Fruit fly (Drosophila melanogaster) S2 (cell line): ENCODE data around the gene CG2767.

ENCODE experiments used
- CG8478 ChIP-seq: fragments of >200 bp; optimal IDR thresholded peaks from 2 replicates; lab custom pipeline; 2018
- CTCF ChIP-seq, 2 experiments: fragments of >200 bp; optimal IDR thresholded peaks; 2 replicates each; lab custom pipeline; 2018

Gene CG2767

DNA sequence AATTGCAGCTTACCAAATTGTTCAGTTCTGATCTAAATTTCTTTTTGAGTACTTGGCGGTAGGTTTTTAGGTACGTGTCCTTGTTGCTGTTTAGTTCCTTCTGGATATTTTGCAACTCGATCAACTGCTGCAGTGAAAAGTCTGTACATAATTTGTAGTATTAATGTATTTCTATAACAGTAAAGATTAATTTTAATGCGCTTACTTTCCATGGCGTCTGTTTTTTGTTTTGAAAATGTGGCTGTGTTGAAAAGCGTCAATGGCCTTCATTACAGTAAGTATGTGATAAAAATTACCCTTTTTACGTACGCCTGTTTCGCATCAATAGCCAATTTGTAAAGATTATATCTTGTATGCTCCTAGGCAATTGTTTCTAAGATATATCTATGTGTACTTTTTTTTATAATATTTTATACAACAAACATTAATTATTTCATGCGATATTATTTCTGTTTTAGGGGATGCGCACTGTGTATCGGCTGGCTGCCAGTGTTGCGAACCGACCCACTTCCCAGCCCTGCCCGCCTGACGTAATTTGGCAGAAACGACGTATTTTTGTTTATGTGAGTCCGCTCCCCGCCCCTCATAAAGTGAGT is 6.7 kb downstream of the CG2767 start, which contains the start of the genes Kmn2 and CG2698:
Gene Kmn2 (minus strand): TSS at position 236 of the 596 bp plus-strand sequence.
Gene CG2698 (plus strand): TSS at position 489 of the 596 bp plus-strand sequence.
- TF ChIP-seq CTCF (optimal IDR thresholded peaks at IDR 0.05; lab: Kevin White, UChicago) (no peak), CG8478 (lab: Kevin White, UChicago) (no peak)

DNA sequence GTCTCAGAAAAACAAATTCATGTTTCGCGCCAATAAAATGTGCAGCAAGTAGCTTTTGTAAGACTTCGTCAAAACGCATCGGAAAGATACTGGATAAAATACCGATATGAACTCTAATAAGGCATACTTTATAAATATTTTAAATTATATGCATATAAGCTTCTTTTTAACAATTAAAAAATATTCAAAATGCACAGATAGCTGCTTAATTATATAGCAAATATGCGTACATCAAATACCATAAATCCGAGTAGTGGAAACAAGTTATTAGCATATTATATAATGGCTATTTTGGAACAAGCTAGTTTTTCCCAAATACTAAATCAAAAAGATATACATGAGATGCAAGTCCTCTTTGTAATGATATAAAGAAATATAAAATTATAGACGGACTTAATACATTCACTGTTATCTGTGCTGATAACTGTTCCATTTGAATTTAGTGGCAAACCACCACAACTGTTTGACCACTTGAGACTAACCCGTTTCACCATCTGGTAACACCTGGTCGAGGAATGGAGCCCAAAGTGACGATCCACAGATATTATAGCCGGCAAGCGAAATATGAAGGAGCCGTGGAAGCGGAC is 8.3 kb downstream of the CG2767 start, which contains the start of gene PIG-H:
Gene PIG-H (plus strand): TSS at position 303 of the 587 bp plus-strand sequence.
- TF ChIP-seq CG8478 (lab: Kevin White, UChicago) (no peak), CTCF (optimal IDR thresholded peaks at IDR 0.05; lab: Kevin White, UChicago) (no peak)

DNA sequence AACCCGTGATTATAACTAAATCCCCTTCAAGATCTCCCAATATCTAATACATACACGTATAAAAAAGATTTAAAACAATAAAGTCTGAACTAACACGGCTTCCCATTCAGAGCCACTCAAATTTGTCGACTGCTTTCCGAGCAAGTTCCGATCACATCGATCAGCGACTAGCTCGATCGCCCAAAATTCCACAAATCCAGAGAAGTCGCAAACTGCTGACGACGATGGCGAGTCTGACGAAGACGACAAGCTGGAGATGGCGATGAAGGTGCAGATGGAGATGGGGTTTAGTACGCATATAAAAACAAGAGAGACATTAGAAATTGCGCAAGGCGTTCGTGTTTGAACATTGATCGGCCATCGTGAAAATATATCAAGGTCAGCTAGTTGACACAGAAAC is 9.1 kb downstream of the CG2767 start:
- TF ChIP-seq CTCF (optimal IDR thresholded peaks at IDR 0.05; lab: Kevin White, UChicago) (no peak), CG8478 (lab: Kevin White, UChicago) (no peak)

DNA sequence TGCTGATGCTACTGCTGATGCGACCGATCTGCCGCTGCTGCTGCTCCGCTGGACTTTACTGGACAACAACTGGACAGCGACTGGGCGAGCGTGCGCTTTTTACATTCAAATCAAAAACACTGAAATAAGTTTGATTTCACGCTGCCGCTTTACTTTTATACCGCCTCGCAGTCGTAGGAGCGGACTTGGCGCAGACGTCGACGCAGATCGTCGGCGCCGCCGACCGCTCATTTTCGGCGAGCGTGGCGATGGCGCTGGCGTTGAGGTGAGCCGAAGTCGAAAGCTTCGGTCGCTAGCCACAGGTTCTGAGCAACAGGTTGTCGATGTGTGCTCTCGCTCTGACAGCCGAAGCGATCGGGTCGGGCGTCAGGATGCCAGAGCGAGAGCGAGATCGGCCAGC is 12.2 kb downstream of the CG2767 start, which contains the start of gene Elovl7:
Gene Elovl7 (minus strand): TSS at position 131 of the 400 bp plus-strand sequence.
- TF ChIP-seq CTCF (optimal IDR thresholded peaks at IDR 0.05; lab: Kevin White, UChicago) (no peak), CG8478 (lab: Kevin White, UChicago) (no peak)

DNA sequence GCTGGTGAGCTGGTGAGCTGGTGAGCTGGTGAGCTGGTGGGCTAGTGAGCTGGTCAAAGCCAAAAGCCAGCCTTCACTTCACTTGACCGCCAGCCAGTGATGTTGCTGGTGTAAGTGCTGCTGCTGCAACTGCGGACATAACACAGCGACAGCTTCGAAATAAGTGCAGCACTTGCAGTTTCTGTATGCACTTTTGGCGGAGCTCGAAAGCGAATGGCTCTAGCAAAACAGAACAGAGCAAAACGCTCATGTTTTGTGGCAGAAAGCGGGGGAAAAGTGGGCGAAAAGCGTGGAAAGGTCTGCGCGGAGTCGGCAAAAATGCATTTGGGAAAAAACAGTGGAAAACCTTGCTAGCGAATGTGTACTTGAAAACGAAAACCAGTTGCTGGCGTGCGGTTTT is 13.3 kb downstream of the CG2767 start:
- no peak for TF ChIP-seq CG8478 (lab: Kevin White, UChicago)
- no peak for TF ChIP-seq CTCF (optimal IDR thresholded peaks at IDR 0.05; lab: Kevin White, UChicago)

DNA sequence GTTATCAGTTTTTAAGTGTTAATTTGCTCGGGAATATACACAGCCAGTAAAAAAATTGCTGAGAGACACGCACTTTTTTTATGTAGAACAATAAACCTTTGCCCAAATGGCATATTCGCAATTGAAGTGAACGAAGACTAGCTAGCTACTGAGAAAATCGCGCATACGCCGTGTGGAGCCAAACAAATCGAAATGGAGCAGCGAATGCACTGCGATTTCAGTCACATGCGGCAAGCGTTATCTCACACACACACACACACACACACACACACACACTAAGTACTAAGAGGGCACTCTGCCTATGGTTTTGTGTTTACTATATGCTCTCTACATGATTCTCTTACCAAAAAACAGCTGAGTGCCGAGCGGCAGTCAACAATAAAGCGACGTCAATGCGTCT is 14.4 kb downstream of the CG2767 start:
- TF ChIP-seq CTCF (optimal IDR thresholded peaks at IDR 0.05; lab: Kevin White, UChicago) (no peak), CG8478 (lab: Kevin White, UChicago) (no peak)

DNA sequence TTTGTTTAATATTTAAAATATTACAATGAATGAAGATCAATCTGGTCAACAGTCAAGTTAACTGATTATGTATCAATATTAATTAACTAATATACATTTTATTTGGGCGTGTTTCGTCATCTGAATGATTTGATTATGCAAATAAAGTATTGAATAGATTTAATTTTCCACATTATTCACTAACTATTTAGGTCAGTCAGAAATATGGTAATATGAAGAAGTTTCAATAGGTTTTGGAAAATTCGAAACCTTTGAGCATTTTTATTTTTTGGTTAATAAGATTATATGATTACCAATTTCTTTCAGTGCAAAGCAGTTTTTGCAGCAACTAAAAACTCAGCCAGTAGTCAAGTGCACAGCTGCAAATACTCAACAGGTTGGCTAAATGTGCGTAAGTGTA is 15.8 kb downstream of the CG2767 start:
- TF ChIP-seq CTCF (optimal IDR thresholded peaks at IDR 0.05; lab: Kevin White, UChicago): no peak
- no peak for TF ChIP-seq CG8478 (lab: Kevin White, UChicago)

DNA sequence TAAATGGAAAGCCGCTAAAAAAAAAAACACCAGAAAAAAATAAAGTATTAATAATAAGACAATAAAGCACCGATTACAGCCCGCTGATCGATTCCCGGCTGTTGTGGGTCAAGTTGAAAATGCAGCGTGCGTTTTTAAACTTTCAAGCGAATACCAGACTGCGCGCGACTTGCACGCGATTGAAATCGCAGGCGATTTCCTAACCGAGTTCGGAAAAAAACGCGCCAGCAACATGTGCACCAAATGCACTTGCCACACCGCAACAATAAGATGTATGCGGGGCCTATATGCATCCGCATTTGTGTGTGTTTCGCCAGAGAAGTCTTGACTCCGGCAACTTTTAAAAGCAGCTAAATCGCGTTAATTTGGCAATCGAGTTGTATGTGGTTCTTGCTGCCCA is 16.5 kb downstream of the CG2767 start:
- TF ChIP-seq CG8478 (lab: Kevin White, UChicago): no peak
- TF ChIP-seq CTCF (optimal IDR thresholded peaks at IDR 0.05; lab: Kevin White, UChicago): no peak

DNA sequence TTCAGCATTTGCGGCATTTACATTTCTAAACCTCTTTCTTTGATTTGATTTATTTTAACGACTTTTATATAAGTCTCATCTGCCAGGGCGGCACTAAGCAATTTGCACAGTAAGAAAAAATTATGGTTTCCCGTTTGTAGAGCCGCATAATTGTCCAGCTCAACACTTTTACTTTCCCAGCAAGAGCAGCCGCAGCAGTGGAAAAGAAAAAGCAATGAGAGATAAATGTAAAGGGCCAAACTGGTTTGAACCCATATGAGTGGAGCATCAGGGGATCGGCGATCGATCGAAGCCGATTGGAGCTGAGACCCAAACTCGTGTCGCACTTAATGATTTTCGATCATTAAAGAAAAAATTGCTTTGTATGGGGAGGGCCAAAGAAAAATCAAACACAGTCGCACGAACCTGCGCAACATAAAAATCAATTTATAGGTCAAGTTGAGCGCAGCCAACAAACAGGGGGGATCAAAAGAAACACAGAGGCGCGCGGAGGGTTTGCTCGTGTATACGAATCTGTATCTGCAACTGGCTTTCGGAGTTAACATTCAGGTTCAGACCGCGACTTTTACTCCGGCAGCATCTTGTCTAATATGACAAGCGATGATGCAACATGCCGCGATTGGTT is 17.0 kb downstream of the CG2767 start:
- no peak for TF ChIP-seq CTCF (optimal IDR thresholded peaks at IDR 0.05; lab: Kevin White, UChicago)
- no peak for TF ChIP-seq CG8478 (lab: Kevin White, UChicago)

DNA sequence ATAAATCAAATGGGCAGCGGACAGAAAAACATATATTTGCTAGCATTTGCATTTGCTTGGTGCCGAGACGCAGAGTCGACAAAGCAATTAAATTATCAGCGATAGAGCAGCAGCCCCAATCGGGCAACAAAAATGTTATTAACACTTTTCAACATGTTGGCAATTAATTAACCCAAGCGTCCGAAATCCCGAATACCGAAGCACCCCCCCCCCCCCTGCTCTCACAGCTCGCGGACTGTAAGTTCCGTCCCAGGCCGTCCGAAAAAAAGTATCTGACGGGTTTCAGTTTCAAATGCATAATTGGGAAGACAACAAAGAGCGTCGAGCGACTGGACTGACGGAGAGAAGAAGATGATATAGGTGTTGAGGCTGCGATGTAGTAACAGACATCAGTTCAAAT is 17.7 kb downstream of the CG2767 start:
- TF ChIP-seq CTCF (optimal IDR thresholded peaks at IDR 0.05; lab: Kevin White, UChicago) (no peak), CG8478 (lab: Kevin White, UChicago) (no peak)

DNA sequence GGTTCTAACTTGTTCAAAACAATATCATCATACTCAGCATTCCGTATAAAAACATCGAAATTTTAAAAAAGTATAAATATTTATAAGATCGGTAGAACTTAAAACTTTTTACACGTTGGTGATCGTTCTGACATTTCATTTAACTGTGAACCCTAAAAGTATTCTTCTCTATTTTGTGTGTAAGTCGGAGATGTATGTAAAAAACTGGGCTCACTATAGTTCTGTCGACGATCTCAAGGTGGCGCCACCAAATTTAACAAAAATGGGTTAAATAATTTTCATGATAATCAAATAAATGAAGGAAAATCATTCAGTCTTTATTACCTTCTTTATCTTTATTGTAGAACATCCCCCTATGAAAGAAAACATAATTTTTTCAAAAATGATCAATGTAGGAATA is 26.5 kb downstream of the CG2767 start:
- TF ChIP-seq CTCF (optimal IDR thresholded peaks at IDR 0.05; lab: Kevin White, UChicago) (peak; percentile 80 to 92), CG8478 (lab: Kevin White, UChicago) (no peak)

DNA sequence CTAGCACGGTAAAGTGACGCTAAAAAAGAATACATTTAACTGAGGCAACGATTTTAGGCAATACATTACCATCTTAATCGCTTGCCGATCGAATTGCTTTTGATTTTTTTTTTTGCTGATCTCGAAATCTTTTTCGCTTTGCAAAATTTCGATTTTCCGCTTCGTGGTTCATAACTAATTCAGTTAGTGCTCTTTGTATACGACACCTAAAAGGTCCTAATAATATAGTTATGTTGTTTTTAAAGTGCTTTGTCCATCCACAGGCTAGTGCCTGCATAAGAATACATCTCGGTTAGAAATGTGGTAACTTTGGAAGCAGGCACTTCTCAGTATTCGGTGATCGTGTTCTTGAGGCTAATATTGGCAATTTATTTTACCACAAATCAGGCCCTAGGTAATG is 27.7 kb downstream of the CG2767 start, which contains the start of gene Sfp84E:
Gene Sfp84E (minus strand): TSS at position 101 of the 400 bp plus-strand sequence.
- TF ChIP-seq CTCF (optimal IDR thresholded peaks at IDR 0.05; lab: Kevin White, UChicago) (no peak), CG8478 (lab: Kevin White, UChicago) (no peak)

DNA sequence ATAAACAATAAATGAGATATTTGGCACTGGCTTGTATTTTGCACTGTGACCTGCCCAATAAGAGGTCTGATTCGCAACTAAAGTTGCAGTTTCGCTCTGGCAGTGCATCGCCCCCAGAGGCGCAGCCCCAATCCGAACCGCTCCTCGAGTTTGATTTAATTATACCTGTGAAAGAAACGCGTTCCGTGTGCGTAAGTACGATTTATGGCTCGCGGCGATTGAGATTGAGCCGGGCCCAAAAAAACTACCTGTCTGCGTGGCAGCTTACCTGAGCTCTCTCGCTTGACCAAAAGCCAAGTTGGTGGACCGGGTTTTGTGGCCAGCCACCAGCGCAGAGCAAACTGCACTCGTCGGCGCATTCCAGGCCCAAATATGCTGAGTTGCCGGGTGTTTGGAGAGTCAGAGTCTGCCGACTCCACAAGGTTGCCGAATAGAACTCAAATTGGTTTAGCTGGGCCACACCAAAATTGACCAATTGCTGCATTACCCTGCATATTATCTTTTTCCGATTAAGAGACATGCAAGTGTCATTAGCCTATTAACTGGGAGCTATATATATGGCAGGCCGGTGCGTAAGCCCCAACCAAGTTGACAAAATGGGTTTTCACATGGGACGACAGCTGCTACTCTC is 29.4 kb downstream of the CG2767 start, which contains the start of the genes CD98hc and Os-C:
Gene CD98hc (minus strand): TSS at position 50 of the 631 bp plus-strand sequence.
Gene Os-C (plus strand): TSS at position 581 of the 631 bp plus-strand sequence.
- TF ChIP-seq CTCF (optimal IDR thresholded peaks at IDR 0.05; lab: Kevin White, UChicago) (no peak), CG8478 (lab: Kevin White, UChicago) (no peak)
